Fruit fly (Drosophila melanogaster): ENCODE data around the gene CG14182.

DNA sequence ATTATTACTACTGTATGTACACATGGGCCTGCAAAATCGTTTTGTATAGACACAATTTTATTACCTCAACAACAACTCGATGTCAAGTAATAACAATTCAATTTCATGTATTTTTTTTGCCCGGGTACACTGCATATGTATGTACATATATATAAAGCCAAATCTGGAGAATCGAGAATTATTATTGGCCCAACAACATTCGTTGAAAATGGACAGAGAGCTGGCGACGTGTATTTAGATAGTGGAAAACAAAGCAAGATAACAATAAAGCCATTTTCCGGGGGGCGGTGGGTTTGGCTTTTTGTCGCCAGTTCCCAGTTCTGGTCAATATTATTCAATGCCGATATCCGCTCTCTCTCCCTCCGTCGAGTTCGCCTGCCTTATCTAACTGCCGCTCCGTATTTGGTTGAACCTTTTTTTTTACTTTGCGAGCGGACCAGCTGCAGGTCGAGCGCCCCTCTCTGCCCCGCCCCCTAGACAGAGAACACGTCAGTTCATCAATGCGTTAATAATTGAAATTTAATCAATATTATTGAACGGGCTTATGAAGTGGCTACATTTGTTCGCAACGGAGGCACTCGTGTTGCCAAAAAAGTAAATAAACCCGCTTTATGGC is 49.8 kb downstream of the CG14182 start:
- TF ChIP-seq psq (GFP tag; optimal IDR thresholded peaks at IDR 0.05): no peak
- no peak for TF ChIP-seq Myc (optimal IDR thresholded peaks at IDR 0.05)

All from whole organism, wandering third instar larva.